Worm (Caenorhabditis elegans): Measurements from ENCODE around the gene ZK1251.3.

The ZK1251.3 gene

DNA sequence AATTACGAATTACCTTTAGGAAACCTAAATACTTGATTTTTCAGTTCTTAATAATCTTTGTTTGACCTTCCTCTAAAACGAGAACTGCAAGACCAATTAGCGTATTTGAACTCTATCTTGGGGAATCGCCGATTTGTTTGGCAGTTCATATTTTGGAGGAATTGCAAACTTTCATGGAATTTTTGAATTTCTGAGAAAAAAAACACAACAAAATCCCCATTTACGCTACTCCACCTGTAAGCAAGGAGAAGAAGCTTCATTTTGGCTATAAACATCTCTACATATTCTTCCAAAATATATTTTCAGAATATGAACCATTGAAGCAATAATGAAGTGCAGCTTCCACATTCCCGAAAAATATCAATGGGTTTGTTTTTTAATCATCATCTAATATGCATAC, 9.4 kb downstream of the ZK1251.3 start, which contains the start of gene twk-9:
Gene twk-9 (plus strand): TSS at position 301 of the 400 bp plus-strand sequence.
- no peak for TF ChIP-seq nhr-43 (tag; optimal IDR thresholded peaks at IDR 0.05; ENCODE audit: poor library complexity, severe bottlenecking)
- TF ChIP-seq lsy-12 (tag; optimal IDR thresholded peaks at IDR 0.05), result no peak
- no peak for TF ChIP-seq nhr-23 (tag; optimal IDR thresholded peaks at IDR 0.05)
- TF ChIP-seq nhr-77 (tag; optimal IDR thresholded peaks at IDR 0.05), result no peak
- no peak for TF ChIP-seq sea-2 (GFP tag; optimal IDR thresholded peaks at IDR 0.05)
- TF ChIP-seq hmg-11 (tag; optimal IDR thresholded peaks at IDR 0.05), result no peak
- no peak for TF ChIP-seq egl-5 (tag; optimal IDR thresholded peaks at IDR 0.05)
- TF ChIP-seq nhr-28 (tag; optimal IDR thresholded peaks at IDR 0.05), result no peak
- no peak for TF ChIP-seq ama-1 (optimal IDR thresholded peaks at IDR 0.05)
- TF ChIP-seq nfya-1 (tag; optimal IDR thresholded peaks at IDR 0.05; ENCODE audit: insufficient read depth), result no peak
- TF ChIP-seq snpc-4 (tag; optimal IDR thresholded peaks at IDR 0.05), result no peak
- no peak for TF ChIP-seq ztf-4 (tag; optimal IDR thresholded peaks at IDR 0.05)
- TF ChIP-seq eor-1 (tag; optimal IDR thresholded peaks at IDR 0.05), result no peak
- TF ChIP-seq elt-2 (tag; optimal IDR thresholded peaks at IDR 0.05), result no peak
- no peak for TF ChIP-seq jun-1 (tag; optimal IDR thresholded peaks at IDR 0.05)
- no peak for TF ChIP-seq daf-12 (tag; optimal IDR thresholded peaks at IDR 0.05)
- no peak for TF ChIP-seq aly-2 (tag; optimal IDR thresholded peaks at IDR 0.05)
- TF ChIP-seq pqm-1 (tag; optimal IDR thresholded peaks at IDR 0.05), result no peak
- TF ChIP-seq fkh-10 (GFP tag; optimal IDR thresholded peaks at IDR 0.05), result no peak
- TF ChIP-seq elt-1 (tag; optimal IDR thresholded peaks at IDR 0.05), result no peak

DNA sequence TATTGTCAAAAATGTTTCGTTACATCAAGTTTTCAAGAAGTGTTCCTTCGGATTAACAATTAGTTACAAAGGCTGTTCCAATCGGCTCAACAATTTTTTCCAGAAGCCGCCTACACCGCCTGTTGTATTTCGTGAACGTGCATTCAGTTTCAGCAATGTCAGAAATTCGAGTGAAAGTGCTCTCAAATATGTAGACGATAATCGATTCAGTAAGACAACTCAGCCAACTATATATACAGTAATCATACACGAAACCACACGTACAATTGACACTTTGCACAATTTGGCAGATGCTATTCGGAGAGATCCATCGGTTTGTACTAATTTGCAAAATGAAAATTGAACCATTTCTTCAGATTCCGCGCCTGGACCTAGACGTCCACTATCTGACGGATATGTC, 13.1 kb downstream of the ZK1251.3 start:
- TF ChIP-seq hmg-11 (tag; optimal IDR thresholded peaks at IDR 0.05) (no peak), nhr-237 (tag; optimal IDR thresholded peaks at IDR 0.05) (no peak), unc-62 (GFP tag; optimal IDR thresholded peaks at IDR 0.05) (no peak), nhr-76 (tag; optimal IDR thresholded peaks at IDR 0.05) (no peak), R02D3.7 (tag; optimal IDR thresholded peaks at IDR 0.05) (no peak), nhr-43 (tag; optimal IDR thresholded peaks at IDR 0.05; ENCODE audit: poor library complexity, severe bottlenecking) (no peak), nhr-77 (tag; optimal IDR thresholded peaks at IDR 0.05) (no peak), ceh-28 (tag; optimal IDR thresholded peaks at IDR 0.05) (no peak)

DNA sequence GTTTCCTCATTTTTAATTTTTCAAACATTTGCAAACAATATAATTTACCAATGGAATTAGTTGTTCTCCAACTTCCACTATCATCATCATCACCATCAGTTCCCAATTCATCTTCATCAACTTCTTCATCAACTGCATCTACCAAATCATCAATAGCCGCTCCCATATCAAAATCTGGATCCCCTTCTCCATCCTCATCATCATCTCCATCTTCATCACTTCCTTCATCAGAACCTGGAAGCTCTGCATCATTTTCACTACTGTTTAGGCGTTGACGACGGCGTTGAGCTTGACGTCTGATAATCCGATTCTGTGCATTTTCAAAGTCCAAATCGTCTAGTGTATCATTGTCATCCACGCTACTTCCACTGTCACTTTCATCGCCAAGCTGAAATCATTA, 14.4 kb downstream of the ZK1251.3 start:
- no peak for TF ChIP-seq unc-39 (tag; optimal IDR thresholded peaks at IDR 0.05)
- TF ChIP-seq ceh-82 (tag; optimal IDR thresholded peaks at IDR 0.05), result no peak
- no peak for TF ChIP-seq ceh-16 (tag; optimal IDR thresholded peaks at IDR 0.05)
- no peak for TF ChIP-seq ZK546.5 (tag; optimal IDR thresholded peaks at IDR 0.05)
- no peak for TF ChIP-seq unc-62 (GFP tag; optimal IDR thresholded peaks at IDR 0.05)
- no peak for TF ChIP-seq ceh-28 (tag; optimal IDR thresholded peaks at IDR 0.05)
- no peak for TF ChIP-seq ztf-11 (tag; optimal IDR thresholded peaks at IDR 0.05)
- TF ChIP-seq zag-1 (tag; optimal IDR thresholded peaks at IDR 0.05), result no peak
- no peak for TF ChIP-seq nhr-11 (tag; optimal IDR thresholded peaks at IDR 0.05)

DNA sequence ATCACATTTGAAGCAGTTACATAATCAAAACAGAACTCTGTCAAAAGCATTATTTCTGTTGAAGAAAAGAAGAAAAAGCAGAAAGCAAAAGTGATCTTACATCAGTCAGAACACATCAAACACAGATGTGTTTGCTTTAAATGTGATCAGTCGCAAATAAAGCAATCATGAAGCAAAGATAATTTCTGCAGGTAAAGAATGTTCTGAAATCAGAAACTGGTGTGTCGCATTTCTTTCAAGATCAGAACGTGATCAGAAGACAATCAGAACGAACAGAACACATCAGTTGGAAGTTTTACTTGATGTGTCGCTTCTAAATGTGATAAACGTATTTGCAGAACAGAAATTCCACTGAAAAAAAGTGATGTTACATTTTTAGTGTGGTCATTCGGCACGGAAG, 15.6 kb downstream of the ZK1251.3 start:
- no peak for TF ChIP-seq lin-39 (tag; optimal IDR thresholded peaks at IDR 0.05)
- TF ChIP-seq pha-4 (tag; optimal IDR thresholded peaks at IDR 0.05), result peak; percentile 22

DNA sequence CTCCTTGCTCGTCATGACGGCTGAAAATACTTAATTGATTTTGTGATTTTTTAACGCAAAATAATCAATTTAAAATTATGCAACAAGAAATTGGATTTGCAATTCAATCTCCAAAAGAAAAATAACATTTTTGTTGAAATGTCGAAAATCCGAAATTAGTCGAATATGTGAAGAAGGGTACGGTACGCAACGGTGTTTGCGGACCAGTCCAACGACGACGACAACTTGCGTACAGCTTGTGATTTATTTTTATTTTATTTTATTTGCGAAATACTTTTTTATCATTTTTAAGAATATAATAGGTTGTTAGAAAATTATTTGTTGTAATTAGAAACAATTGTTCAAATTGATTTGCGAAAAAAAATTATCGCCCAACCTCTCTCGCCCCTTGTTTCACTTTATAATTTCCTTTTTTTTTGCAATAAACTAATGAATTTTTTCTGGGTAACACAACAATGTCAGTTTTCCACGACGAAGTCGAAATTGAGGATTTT, 23.3 kb downstream of the ZK1251.3 start, which contains the start of the genes dcaf-1 and dph-3:
Gene dcaf-1 (minus strand): TSS at position 20 of the 494 bp plus-strand sequence.
Gene dph-3 (plus strand): TSS at position 444 of the 494 bp plus-strand sequence.
- TF ChIP-seq nhr-67 (tag; optimal IDR thresholded peaks at IDR 0.05), result no peak
- no peak for TF ChIP-seq nhr-76 (tag; optimal IDR thresholded peaks at IDR 0.05)
- TF ChIP-seq elt-1 (tag; optimal IDR thresholded peaks at IDR 0.05), result no peak
- TF ChIP-seq egl-27 (tag; optimal IDR thresholded peaks at IDR 0.05), result no peak
- TF ChIP-seq nhr-11 (tag; optimal IDR thresholded peaks at IDR 0.05), result no peak
- peak; percentile 22 for TF ChIP-seq nhr-23 (tag; optimal IDR thresholded peaks at IDR 0.05)
- TF ChIP-seq skn-1 (tag; optimal IDR thresholded peaks at IDR 0.05), result peak; percentile 80
- TF ChIP-seq snpc-4 (tag; optimal IDR thresholded peaks at IDR 0.05), result no peak
- no peak for TF ChIP-seq unc-39 (tag; optimal IDR thresholded peaks at IDR 0.05)
- peak; percentile 69 for TF ChIP-seq egl-5 (tag; optimal IDR thresholded peaks at IDR 0.05)
- no peak for TF ChIP-seq ztf-4 (tag; optimal IDR thresholded peaks at IDR 0.05)
- peak; percentile 14 for TF ChIP-seq elt-2 (tag; optimal IDR thresholded peaks at IDR 0.05)
- no peak for TF ChIP-seq mml-1 (tag; optimal IDR thresholded peaks at IDR 0.05)
- no peak for TF ChIP-seq fkh-2 (tag; optimal IDR thresholded peaks at IDR 0.05)
- no peak for TF ChIP-seq nhr-237 (tag; optimal IDR thresholded peaks at IDR 0.05)
- TF ChIP-seq lin-15B (tag; optimal IDR thresholded peaks at IDR 0.05), result peak; percentile 48
- TF ChIP-seq unc-62 (GFP tag; optimal IDR thresholded peaks at IDR 0.05), result no peak
- TF ChIP-seq nfya-1 (tag; optimal IDR thresholded peaks at IDR 0.05; ENCODE audit: insufficient read depth), result peak; percentile 78
- TF ChIP-seq ZK546.5 (tag; optimal IDR thresholded peaks at IDR 0.05), result no peak
- TF ChIP-seq jun-1 (tag; optimal IDR thresholded peaks at IDR 0.05), result no peak
- no peak for TF ChIP-seq nhr-12 (tag; optimal IDR thresholded peaks at IDR 0.05)
- TF ChIP-seq nhr-25 (tag; optimal IDR thresholded peaks at IDR 0.05), result no peak
- no peak for TF ChIP-seq daf-12 (tag; optimal IDR thresholded peaks at IDR 0.05)
- no peak for TF ChIP-seq nhr-43 (tag; optimal IDR thresholded peaks at IDR 0.05; ENCODE audit: poor library complexity, severe bottlenecking)
- TF ChIP-seq lin-39 (tag; optimal IDR thresholded peaks at IDR 0.05), result no peak
- no peak for TF ChIP-seq sea-2 (GFP tag; optimal IDR thresholded peaks at IDR 0.05)
- no peak for TF ChIP-seq eor-1 (tag; optimal IDR thresholded peaks at IDR 0.05)
- TF ChIP-seq nhr-28 (tag; optimal IDR thresholded peaks at IDR 0.05), result no peak
- no peak for TF ChIP-seq ceh-16 (tag; optimal IDR thresholded peaks at IDR 0.05)
- TF ChIP-seq ceh-9 (tag; optimal IDR thresholded peaks at IDR 0.05), result no peak
- no peak for TF ChIP-seq ceh-28 (tag; optimal IDR thresholded peaks at IDR 0.05)
- peak; percentile 35 for TF ChIP-seq hmg-11 (tag; optimal IDR thresholded peaks at IDR 0.05)
- no peak for TF ChIP-seq pqm-1 (tag; optimal IDR thresholded peaks at IDR 0.05)

All from whole organism, L3 larva.